Fruit fly (Drosophila melanogaster) whole organism, embryonic: Measurements from ENCODE around the gene CG17327.

Experiments
- CG18011 ChIP-seq: fragments of 200-800 bp; sonication (Bioruptor generic); optimal IDR thresholded peaks from 2 replicates; lab custom pipeline; 2017; ENCODE audit warnings: missing biosample characterization, missing genetic modification characterization, mild to moderate bottlenecking, moderate library complexity, missing genotype
- CG3281 ChIP-seq: fragments of 200-800 bp; sonication (Bioruptor generic); optimal IDR thresholded peaks from 3 replicates; lab custom pipeline; 2017; ENCODE audit warnings: missing biosample characterization, mild to moderate bottlenecking, missing genetic modification characterization
- D19B ChIP-seq: fragments of 200-800 bp; sonication (Bioruptor generic); optimal IDR thresholded peaks from 2 replicates; lab custom pipeline; 2017; ENCODE audit warnings: missing biosample characterization, mild to moderate bottlenecking, missing genetic modification characterization
- NC2α ChIP-seq: fragments of 200-800 bp; sonication (Bioruptor generic); optimal IDR thresholded peaks from 2 replicates; lab custom pipeline; 2016; ENCODE audit warnings: missing biosample characterization, missing genetic modification characterization
- corto ChIP-seq: fragments of 200-800 bp; sonication (Bioruptor generic); optimal IDR thresholded peaks from 2 replicates; lab custom pipeline; 2016; ENCODE audit warnings: missing biosample characterization, mild to moderate bottlenecking, missing genetic modification characterization, moderate library complexity
- h ChIP-seq: fragments of >200 bp; optimal IDR thresholded peaks from 2 replicates; lab custom pipeline; 2017

DNA sequence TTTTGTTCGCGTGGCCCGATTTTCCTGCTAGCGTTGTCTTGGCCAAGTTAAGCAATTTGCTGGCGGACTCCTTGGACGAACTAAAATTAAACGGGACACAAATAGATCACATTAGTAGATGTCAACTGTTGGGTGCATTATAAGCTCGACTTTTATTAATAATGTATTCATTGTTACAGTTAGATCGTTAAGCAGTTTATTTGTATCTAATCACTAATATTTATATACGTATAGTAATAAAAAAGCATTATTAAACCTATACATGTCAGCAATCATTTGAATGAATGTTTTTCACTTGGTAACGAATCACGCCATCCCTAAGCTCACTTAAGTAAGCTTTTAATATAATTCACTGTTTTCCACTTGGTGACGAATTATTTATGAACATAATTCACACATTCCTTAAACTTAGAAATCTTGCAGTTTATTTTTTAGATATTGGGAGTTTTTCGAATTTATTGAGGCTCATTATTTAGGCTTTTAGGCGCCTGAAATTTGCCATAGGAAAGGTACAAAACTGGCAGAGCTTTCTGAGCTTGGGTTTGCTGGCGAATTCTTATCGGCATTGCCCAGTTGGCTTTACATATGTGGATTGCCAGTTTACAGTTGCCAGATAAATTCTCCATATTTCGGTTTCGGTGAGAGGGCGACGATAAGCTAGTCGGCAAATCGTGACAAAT, 20.0 kb downstream of the CG17327 start, which contains the start of the genes CG7381 and CG7091:
- TF ChIP-seq CG3281 (no peak), D19B (GFP tag; lab: Kevin White, UChicago) (no peak), CG18011 (GFP tag; lab: Kevin White, UChicago) (no peak), NC2α (no peak), corto (no peak), h (lab: Kevin White, UChicago) (no peak)
